Worm (Caenorhabditis elegans) whole organism, L4 larva: Measurements from ENCODE around the gene T05C3.6.

ENCODE experiments used
- F26F4.8 ChIP-seq: fragments of 200-800 bp; sonication (Bioruptor generic); conservative IDR thresholded peaks from 2 replicates; pipeline ENCODE4 v1.3.6; 2022; ENCODE audit warnings: missing genetic modification characterization, missing compliant biosample characterization
- F44E2.7 ChIP-seq: fragments of 200-800 bp; sonication (Bioruptor generic); IDR thresholded peaks from 2 replicates; pipeline ENCODE4 v2.1.2; 2022; ENCODE audit warnings: missing genetic modification characterization, missing compliant biosample characterization
- T20F7.1 ChIP-seq: fragments of 200-800 bp; sonication (Bioruptor generic); optimal IDR thresholded peaks from 2 replicates; lab custom pipeline; 2018; ENCODE audit warnings: mild to moderate bottlenecking, missing genetic modification characterization, missing compliant biosample characterization
- Y48G9A.11 ChIP-seq: fragments of 200-800 bp; sonication (Bioruptor generic); IDR thresholded peaks from 2 replicates; pipeline ENCODE4 v1.3.6; 2022; ENCODE audit warnings: missing genetic modification reagents, missing genetic modification characterization, missing compliant biosample characterization
- Y5F2A.4 ChIP-seq: fragments of 200-800 bp; sonication (Bioruptor generic); optimal IDR thresholded peaks from 2 replicates; lab custom pipeline; 2018; ENCODE audit warnings: mild to moderate bottlenecking, missing genetic modification characterization, missing compliant biosample characterization
- Y75B8A.6 ChIP-seq: fragments of 200-800 bp; sonication (Bioruptor generic); IDR thresholded peaks from 2 replicates; pipeline ENCODE4 v1.3.6; 2022; ENCODE audit warnings: missing genetic modification reagents, missing genetic modification characterization, missing compliant biosample characterization
- aha-1 ChIP-seq: fragments of 150-350 bp; peaks from one replicate; lab custom pipeline; 2014; ENCODE audit warnings: missing biosample characterization, missing genetic modification characterization
- ama-1 ChIP-seq: fragments of 150-350 bp; optimal IDR thresholded peaks from 2 replicates; lab custom pipeline; 2014; ENCODE audit warnings: inconsistent platforms, mixed read lengths
- daf-12 ChIP-seq: fragments of 150-350 bp; optimal IDR thresholded peaks from 2 replicates; lab custom pipeline; 2014; ENCODE audit warnings: missing biosample characterization, missing genetic modification reagents, missing genetic modification characterization
- dmd-6 ChIP-seq: fragments of 200-800 bp; sonication (Bioruptor generic); IDR thresholded peaks from 2 replicates; pipeline ENCODE4 v1.3.6; 2022; ENCODE audit warnings: missing genetic modification reagents, missing genetic modification characterization, missing compliant biosample characterization
- duxl-1 ChIP-seq: sonication (generic microtip); optimal IDR thresholded peaks from 2 replicates; lab custom pipeline; 2016; ENCODE audit warnings: mild to moderate bottlenecking, missing genetic modification characterization, moderate library complexity, missing compliant biosample characterization; ENCODE audit not compliant: poor library complexity
- hlh-11 ChIP-seq: fragments of 200-800 bp; sonication (Bioruptor generic); optimal IDR thresholded peaks from 2 replicates; lab custom pipeline; 2018; ENCODE audit warnings: mild to moderate bottlenecking, missing genetic modification characterization, missing compliant biosample characterization
- hlh-30 ChIP-seq: sonication (generic microtip); optimal IDR thresholded peaks from 2 replicates; lab custom pipeline; 2017; ENCODE audit warnings: antibody characterized with exemption, mild to moderate bottlenecking, missing genetic modification characterization, missing compliant biosample characterization; ENCODE audit not compliant: insufficient read depth
- hmg-1.1 ChIP-seq: fragments of 200-800 bp; sonication (Bioruptor generic); IDR thresholded peaks from 2 replicates; pipeline ENCODE4 v1.3.6; 2022; ENCODE audit warnings: missing genetic modification reagents, missing genetic modification characterization, missing compliant biosample characterization
- jun-1 ChIP-seq: fragments of 150-350 bp; optimal IDR thresholded peaks from 2 replicates; lab custom pipeline; 2014; ENCODE audit warnings: missing biosample characterization, missing genetic modification reagents, missing genetic modification characterization
- lim-7 ChIP-seq: fragments of 200-800 bp; sonication (Bioruptor generic); IDR thresholded peaks from 2 replicates; pipeline ENCODE4 v1.3.6; 2022; ENCODE audit warnings: missing genetic modification characterization, missing compliant biosample characterization
- lin-13 ChIP-seq: fragments of 150-350 bp; optimal IDR thresholded peaks from 2 replicates; lab custom pipeline; 2014; ENCODE audit warnings: missing biosample characterization, missing genetic modification reagents, missing genetic modification characterization
- lir-3 ChIP-seq: sonication (generic microtip); optimal IDR thresholded peaks from 2 replicates; lab custom pipeline; 2016; ENCODE audit warnings: mild to moderate bottlenecking, missing genetic modification characterization, missing compliant biosample characterization
- madf-9 ChIP-seq: fragments of 200-800 bp; sonication (Bioruptor generic); conservative IDR thresholded peaks from 2 replicates; pipeline ENCODE4 v1.3.6; 2022; ENCODE audit warnings: missing genetic modification reagents, missing genetic modification characterization, missing compliant biosample characterization
- mdt-29 ChIP-seq: fragments of 200-800 bp; sonication (Bioruptor generic); IDR thresholded peaks from 2 replicates; pipeline ENCODE4 v1.3.6; 2022; ENCODE audit warnings: missing genetic modification reagents, missing genetic modification characterization, missing compliant biosample characterization
- mes-2 ChIP-seq: sonication (generic microtip); optimal IDR thresholded peaks from 2 replicates; lab custom pipeline; 2016; ENCODE audit warnings: missing genotype, mild to moderate bottlenecking, missing genetic modification characterization, missing compliant biosample characterization; ENCODE audit not compliant: poor library complexity, severe bottlenecking
- nhr-28 ChIP-seq: fragments of 150-350 bp; optimal IDR thresholded peaks from 2 replicates; lab custom pipeline; 2014; ENCODE audit warnings: missing biosample characterization, missing genetic modification characterization
- nhr-41 ChIP-seq: fragments of 200-800 bp; sonication (Bioruptor generic); IDR thresholded peaks from 2 replicates; pipeline ENCODE4 v1.3.6; 2022; ENCODE audit warnings: missing genetic modification reagents, missing genetic modification characterization, missing compliant biosample characterization
- nhr-42 ChIP-seq: fragments of 200-800 bp; sonication (Bioruptor generic); IDR thresholded peaks from 2 replicates; pipeline ENCODE4 v1.3.6; 2022; ENCODE audit warnings: missing genetic modification characterization, missing compliant biosample characterization
- nhr-76 ChIP-seq: fragments of 150-350 bp; optimal IDR thresholded peaks from 2 replicates; lab custom pipeline; 2014; ENCODE audit warnings: missing biosample characterization, missing genetic modification characterization
- pha-4 ChIP-seq, 2 experiments: fragments of 150-350 bp in 1 of 2; fragments of 200-800 bp in 1 of 2; sonication (Bioruptor generic) in 1 of 2; IDR thresholded peaks in 1 of 2; optimal IDR thresholded peaks in 1 of 2; 2 replicates each; pipeline versions ENCODE4 v1.3.6 to Lab custom; 2014 to 2022; ENCODE audit warnings: missing genetic modification characterization in 2 of 2, missing genetic modification reagents in 2 of 2, missing biosample characterization in 1 of 2, missing compliant biosample characterization in 1 of 2
- pqm-1 ChIP-seq: sonication (generic microtip); optimal IDR thresholded peaks from 2 replicates; lab custom pipeline; 2017; ENCODE audit warnings: missing biosample characterization, missing genetic modification characterization
- rbr-2 ChIP-seq: sonication (generic microtip); optimal IDR thresholded peaks from 2 replicates; lab custom pipeline; 2016; ENCODE audit warnings: missing genotype, missing genetic modification characterization, missing compliant biosample characterization
- sdz-12 ChIP-seq: fragments of 200-800 bp; sonication (Bioruptor generic); optimal IDR thresholded peaks from 2 replicates; lab custom pipeline; 2018; ENCODE audit warnings: mild to moderate bottlenecking, missing genetic modification characterization, missing compliant biosample characterization
- skn-1 ChIP-seq: fragments of 150-350 bp; optimal IDR thresholded peaks from 2 replicates; lab custom pipeline; 2014; ENCODE audit warnings: missing biosample characterization, missing genetic modification characterization
- snpc-1.2 ChIP-seq: fragments of 200-800 bp; sonication (Bioruptor generic); IDR thresholded peaks from 2 replicates; pipeline ENCODE4 v1.3.6; 2022; ENCODE audit warnings: missing genetic modification reagents, missing genetic modification characterization, missing compliant biosample characterization
- unc-130 ChIP-seq: sonication (generic microtip); optimal IDR thresholded peaks from 2 replicates; lab custom pipeline; 2016; ENCODE audit warnings: missing genetic modification reagents, missing genetic modification characterization, missing compliant biosample characterization
- unc-62 ChIP-seq, 3 experiments: fragments of 150-350 bp in 1 of 3; sonication (generic microtip); optimal IDR thresholded peaks in 2 of 3; peaks in 1 of 3; 1 replicate in 1 of 3; 2 replicates in 2 of 3; lab custom pipeline; 2014 to 2017; ENCODE audit warnings: missing biosample characterization in 3 of 3, missing genetic modification characterization in 3 of 3, missing genetic modification reagents in 3 of 3, missing genotype in 1 of 3
- vab-7 ChIP-seq: fragments of 200-800 bp; sonication (Bioruptor generic); IDR thresholded peaks from 2 replicates; pipeline ENCODE4 v1.3.6; 2022; ENCODE audit warnings: missing genetic modification reagents, missing genetic modification characterization, missing compliant biosample characterization
- zag-1 ChIP-seq: fragments of 150-350 bp; optimal IDR thresholded peaks from 2 replicates; lab custom pipeline; 2014; ENCODE audit warnings: missing biosample characterization, missing genetic modification characterization
- zip-2 ChIP-seq: fragments of 150-350 bp; optimal IDR thresholded peaks from 2 replicates; lab custom pipeline; 2014; ENCODE audit warnings: missing biosample characterization, missing genetic modification characterization
- ztf-11 ChIP-seq: fragments of 150-350 bp; optimal IDR thresholded peaks from 2 replicates; lab custom pipeline; 2014; ENCODE audit warnings: missing biosample characterization, missing genetic modification characterization
- ztf-7 ChIP-seq: fragments of 150-350 bp; optimal IDR thresholded peaks from 2 replicates; lab custom pipeline; 2014; ENCODE audit warnings: missing biosample characterization, missing genetic modification characterization

The T05C3.6 gene

ce11 chrV:5523260-5523659 is 33.0 kb downstream of the T05C3.6 start:
- peak; percentile 22 for TF ChIP-seq nhr-28 (tag; lab: Kevin White, UChicago)
- no peak for TF ChIP-seq vab-7
- peak in 1 of 2 experiments; percentile 83 for TF ChIP-seq unc-62 (GFP tag; optimal IDR thresholded peaks at IDR 0.05 in 1 of 2; lab: Kevin White, UChicago)
- no peak for TF ChIP-seq unc-62 (tag; optimal IDR thresholded peaks at IDR 0.05; lab: Kevin White, UChicago)

- no peak for TF ChIP-seq zip-2 (tag; lab: Kevin White, UChicago)
- peak; percentile 80 for TF ChIP-seq aha-1 (tag; lab: Kevin White, UChicago)
- TF ChIP-seq unc-62 (GFP tag; optimal IDR thresholded peaks at IDR 0.05 in 1 of 2; lab: Kevin White, UChicago), result peak in 1 of 2 experiments; percentile 80
- no peak for TF ChIP-seq unc-62 (tag; optimal IDR thresholded peaks at IDR 0.05; lab: Kevin White, UChicago)
Measured at ce11 chrV:5525208-5525607, 35.0 kb downstream of the T05C3.6 start.

ce11 chrV:5527694-5528093 is 37.4 kb downstream of the T05C3.6 start:
- TF ChIP-seq nhr-28 (tag; lab: Kevin White, UChicago) (no peak), unc-62 (GFP tag; optimal IDR thresholded peaks at IDR 0.05 in 1 of 2; lab: Kevin White, UChicago) (peak in 1 of 2 experiments; percentile 92), unc-62 (tag; optimal IDR thresholded peaks at IDR 0.05; lab: Kevin White, UChicago) (no peak)
- TF ChIP-seq, all 104 proteins: peak for 1

- no peak for TF ChIP-seq vab-7
- TF ChIP-seq nhr-76 (tag; lab: Kevin White, UChicago), result no peak
- TF ChIP-seq jun-1, result no peak
- TF ChIP-seq zag-1 (tag; lab: Kevin White, UChicago), result no peak
- TF ChIP-seq rbr-2 (tag; lab: Kevin White, UChicago), result no peak
- no peak for TF ChIP-seq mes-2 (tag; lab: Kevin White, UChicago)
- no peak for TF ChIP-seq hlh-11 (tag; lab: Kevin White, UChicago)
- TF ChIP-seq madf-9 (GFP tag; lab: Robert Waterston, UW), result no peak
- TF ChIP-seq skn-1 (tag; lab: Kevin White, UChicago), result no peak
Measured at ce11 chrV:5533755-5534154, 43.5 kb downstream of the T05C3.6 start, which contains the start of gene grl-1. Gene grl-1, minus strand, starts transcription at chrV:5533855.

- no peak for TF ChIP-seq lin-13 (GFP tag; lab: Kevin White, UChicago)
- TF ChIP-seq zip-2 (tag; lab: Kevin White, UChicago), result no peak
- TF ChIP-seq aha-1 (tag; lab: Kevin White, UChicago), result no peak
- no peak for TF ChIP-seq Y75B8A.6 (GFP tag; lab: Robert Waterston, UW)
- no peak for TF ChIP-seq pqm-1 (tag; lab: Kevin White, UChicago)
- TF ChIP-seq nhr-42 (GFP tag; lab: Robert Waterston, UW), result no peak
- no peak for TF ChIP-seq mdt-29 (GFP tag; lab: Robert Waterston, UW)
- TF ChIP-seq daf-12 (tag; lab: Kevin White, UChicago), result no peak
- TF ChIP-seq unc-62 (GFP tag; optimal IDR thresholded peaks at IDR 0.05 in 1 of 2; lab: Kevin White, UChicago), result peak in 1 of 2 experiments; percentile 3
- TF ChIP-seq unc-62 (tag; optimal IDR thresholded peaks at IDR 0.05; lab: Kevin White, UChicago), result no peak
Measured at ce11 chrV:5535774-5536173, 45.5 kb downstream of the T05C3.6 start, which contains the start of gene C24G6.8. Gene C24G6.8, minus strand, starts transcription at chrV:5535874.

ce11 chrV:5536240-5536811 is 46.1 kb downstream of the T05C3.6 start, which contains the start of the genes cox-16 and syp-2:
Gene cox-16, minus strand, starts transcription at chrV:5536243.
Gene syp-2, plus strand, starts transcription at chrV:5536487.
- TF ChIP-seq snpc-1.2 (0 out of 2 replicates have a peak, but pooled peaks have one; percentile 36), F44E2.7 (GFP tag; lab: Robert Waterston, UW) (no peak), mes-2 (tag; lab: Kevin White, UChicago) (peak; percentile 8), T20F7.1 (GFP tag; lab: Kevin White, UChicago) (peak; percentile 96), hmg-1.1 (GFP tag; lab: Robert Waterston, UW) (0 out of 2 replicates have a peak, but pooled peaks have one; percentile 32), nhr-76 (tag; lab: Kevin White, UChicago) (no peak), hlh-30 (peak; percentile 18), nhr-41 (GFP tag; lab: Robert Waterston, UW) (no peak), sdz-12 (GFP tag; lab: Kevin White, UChicago) (no peak), Y48G9A.11 (GFP tag; lab: Robert Waterston, UW) (peak; percentile 97), F26F4.8 (GFP tag; lab: Robert Waterston, UW) (no peak), duxl-1 (tag; lab: Kevin White, UChicago) (no peak), dmd-6 (no peak), Y5F2A.4 (no peak), lir-3 (no peak), lim-7 (GFP tag; lab: Robert Waterston, UW) (no peak), pha-4 (GFP tag; IDR thresholded peaks at IDR 0.05; lab: Robert Waterston, UW) (no peak), pha-4 (tag; optimal IDR thresholded peaks at IDR 0.05; lab: Kevin White, UChicago) (no peak), ama-1 (lab: Kevin White, UChicago) (no peak), unc-130 (GFP tag; lab: Kevin White, UChicago) (peak; percentile 26), ztf-11 (tag; lab: Kevin White, UChicago) (no peak), ztf-7 (tag; lab: Kevin White, UChicago) (no peak)
